Fruit fly (Drosophila melanogaster) whole organism, embryonic: ENCODE results near the gene SrpRalpha.

ENCODE experiments used
- C15 ChIP-seq: fragments of 200-800 bp; sonication (Bioruptor generic); IDR thresholded peaks from 3 replicates; pipeline ENCODE4 v1.3.6; 2022; ENCODE audit warnings: missing biosample characterization, missing genetic modification characterization
- CG11085 ChIP-seq: fragments of 200-800 bp; sonication (Bioruptor generic); IDR thresholded peaks from 2 replicates; pipeline ENCODE4 v1.3.6; 2022; ENCODE audit warnings: missing biosample characterization, missing genetic modification characterization
- CG11398 ChIP-seq: fragments of 200-800 bp; sonication (Bioruptor generic); optimal IDR thresholded peaks from 2 replicates; lab custom pipeline; 2016; ENCODE audit warnings: missing biosample characterization, missing genetic modification characterization
- CG11696 ChIP-seq: fragments of 200-800 bp; sonication (Bioruptor generic); IDR thresholded peaks from 2 replicates; pipeline ENCODE4 v1.3.6; 2022; ENCODE audit warnings: missing biosample characterization, missing genetic modification characterization
- CG11723 ChIP-seq: fragments of 200-800 bp; sonication (Bioruptor generic); optimal IDR thresholded peaks from 2 replicates; lab custom pipeline; 2017; ENCODE audit warnings: missing biosample characterization, mild to moderate bottlenecking, missing genetic modification characterization
- CG12104 ChIP-seq: fragments of 200-800 bp; sonication (Bioruptor generic); optimal IDR thresholded peaks from 3 replicates; lab custom pipeline; 2016; ENCODE audit warnings: missing biosample characterization, missing genetic modification characterization
- CG17361 ChIP-seq: fragments of 200-800 bp; sonication (Bioruptor generic); IDR thresholded peaks from 3 replicates; pipeline ENCODE4 v1.3.6; 2022; ENCODE audit warnings: missing biosample characterization, missing genetic modification characterization
- CG17802 ChIP-seq: fragments of 200-800 bp; sonication (Bioruptor generic); optimal IDR thresholded peaks from 2 replicates; lab custom pipeline; 2018; ENCODE audit warnings: missing biosample characterization, mild to moderate bottlenecking, missing genetic modification characterization, moderate library complexity
- CG18476 ChIP-seq: fragments of 200-800 bp; sonication (Bioruptor generic); optimal IDR thresholded peaks from 2 replicates; lab custom pipeline; 2016; ENCODE audit warnings: missing biosample characterization, mild to moderate bottlenecking, missing genetic modification characterization
- CG18764 ChIP-seq: fragments of 200-800 bp; sonication (Bioruptor generic); optimal IDR thresholded peaks from 3 replicates; lab custom pipeline; 2016; ENCODE audit warnings: missing biosample characterization, missing genetic modification characterization
- CG2116 ChIP-seq: fragments of 200-800 bp; sonication (Bioruptor generic); optimal IDR thresholded peaks from 3 replicates; lab custom pipeline; 2018; ENCODE audit warnings: missing biosample characterization, mild to moderate bottlenecking, missing genetic modification characterization
- CG3065 ChIP-seq: fragments of 200-800 bp; sonication (Bioruptor generic); optimal IDR thresholded peaks from 2 replicates; lab custom pipeline; 2016; ENCODE audit warnings: missing biosample characterization, missing genetic modification characterization
- CG32772 ChIP-seq: fragments of 200-800 bp; sonication (Bioruptor generic); IDR thresholded peaks from 2 replicates; pipeline ENCODE4 v1.3.6; 2022; ENCODE audit warnings: missing biosample characterization, missing genetic modification characterization
- CG3847 ChIP-seq: fragments of 200-800 bp; sonication (Bioruptor generic); IDR thresholded peaks from 2 replicates; pipeline ENCODE4 v1.3.6; 2022; ENCODE audit warnings: missing biosample characterization, missing genetic modification characterization
- CG4328 ChIP-seq: fragments of 200-800 bp; sonication (Bioruptor generic); optimal IDR thresholded peaks from 3 replicates; lab custom pipeline; 2017; ENCODE audit warnings: missing biosample characterization, missing genetic modification reagents, missing genetic modification characterization
- CG43689 ChIP-seq: fragments of 200-800 bp; sonication (Bioruptor generic); IDR thresholded peaks from 2 replicates; pipeline ENCODE4 v1.3.6; 2022; ENCODE audit warnings: missing biosample characterization, missing genetic modification characterization
- CG6791 ChIP-seq: fragments of 200-800 bp; sonication (Bioruptor generic); IDR thresholded peaks from 3 replicates; pipeline ENCODE4 v1.3.6; 2022; ENCODE audit warnings: missing biosample characterization, missing genetic modification characterization; ENCODE audit not compliant: partially characterized antibody
- CG7372 ChIP-seq: fragments of 200-800 bp; sonication (Bioruptor generic); IDR thresholded peaks from 2 replicates; pipeline ENCODE4 v1.3.6; 2022; ENCODE audit warnings: missing biosample characterization, missing genetic modification characterization
- CG7839 ChIP-seq: fragments of 200-800 bp; sonication (Bioruptor generic); optimal IDR thresholded peaks from 3 replicates; lab custom pipeline; 2018; ENCODE audit warnings: missing biosample characterization, mild to moderate bottlenecking, missing genetic modification characterization, moderate library complexity
- CG9215 ChIP-seq: fragments of 200-800 bp; sonication (Bioruptor generic); IDR thresholded peaks from 2 replicates; pipeline ENCODE4 v1.3.6; 2022; ENCODE audit warnings: missing biosample characterization, missing genetic modification characterization
- CG9609 ChIP-seq: fragments of 200-800 bp; sonication (Bioruptor generic); optimal IDR thresholded peaks from 3 replicates; lab custom pipeline; 2016; ENCODE audit warnings: missing biosample characterization, missing genetic modification characterization
- CG9727 ChIP-seq: fragments of 200-800 bp; sonication (Bioruptor generic); optimal IDR thresholded peaks from 3 replicates; lab custom pipeline; 2017; ENCODE audit warnings: missing biosample characterization, mild to moderate bottlenecking, missing genetic modification characterization
- CG9817 ChIP-seq: fragments of 200-800 bp; sonication (Bioruptor generic); optimal IDR thresholded peaks from 2 replicates; lab custom pipeline; 2018; ENCODE audit warnings: missing biosample characterization, mild to moderate bottlenecking, missing genetic modification characterization, moderate library complexity
- CG9932 ChIP-seq: fragments of 200-800 bp; sonication (Bioruptor generic); IDR thresholded peaks from 2 replicates; pipeline ENCODE4 v1.3.6; 2022; ENCODE audit warnings: missing biosample characterization, missing genetic modification characterization
- CTCF ChIP-seq: fragments of 200-800 bp; sonication (Bioruptor generic); optimal IDR thresholded peaks from 2 replicates; lab custom pipeline; 2017; ENCODE audit warnings: missing biosample characterization, mild to moderate bottlenecking, missing genetic modification characterization, moderate library complexity
- Camta ChIP-seq: fragments of 200-800 bp; sonication (Bioruptor generic); optimal IDR thresholded peaks from 2 replicates; lab custom pipeline; 2016; ENCODE audit warnings: missing biosample characterization, missing genetic modification characterization
- Doc2 ChIP-seq: fragments of 200-800 bp; sonication (Bioruptor generic); IDR thresholded peaks from 2 replicates; pipeline ENCODE4 v1.3.6; 2022; ENCODE audit warnings: missing biosample characterization, missing genetic modification characterization
- Dref ChIP-seq: fragments of 200-800 bp; sonication (Bioruptor generic); IDR thresholded peaks from 2 replicates; pipeline ENCODE4 v1.3.6; 2022; ENCODE audit warnings: missing biosample characterization, missing genetic modification characterization
- Hmr ChIP-seq: fragments of 200-800 bp; sonication (Bioruptor generic); optimal IDR thresholded peaks from 3 replicates; lab custom pipeline; 2017; ENCODE audit warnings: mild to moderate bottlenecking, missing biosample characterization, missing genetic modification reagents, missing genetic modification characterization
- Lim3 ChIP-seq: fragments of 200-800 bp; sonication (Bioruptor generic); IDR thresholded peaks from 2 replicates; pipeline ENCODE4 v1.3.6; 2022; ENCODE audit warnings: missing biosample characterization, missing genetic modification characterization
- MBD-R2 ChIP-seq: fragments of 200-800 bp; sonication (Bioruptor generic); IDR thresholded peaks from 2 replicates; pipeline ENCODE4 v1.3.6; 2022; ENCODE audit warnings: missing biosample characterization, missing genetic modification characterization
- Mrtf ChIP-seq: fragments of 200-800 bp; sonication (Bioruptor generic); IDR thresholded peaks from 3 replicates; pipeline ENCODE4 v1.3.6; 2022; ENCODE audit warnings: missing biosample characterization, missing genetic modification characterization
- Nf-YA ChIP-seq: fragments of 200-800 bp; sonication (Bioruptor generic); IDR thresholded peaks from 2 replicates; pipeline ENCODE4 v1.3.6; 2022; ENCODE audit warnings: missing biosample characterization, missing genetic modification characterization
- Ptx1 ChIP-seq: fragments of 200-800 bp; sonication (Bioruptor generic); IDR thresholded peaks from 2 replicates; pipeline ENCODE4 v1.3.6; 2022; ENCODE audit warnings: missing biosample characterization, missing genetic modification characterization
- Six4 ChIP-seq: fragments of 200-800 bp; sonication (Bioruptor generic); optimal IDR thresholded peaks from 2 replicates; lab custom pipeline; 2016; ENCODE audit warnings: missing biosample characterization, missing genetic modification characterization
- Stat92E ChIP-seq, 3 experiments: fragments of >200 bp in 2 of 3; fragments of 200-800 bp in 1 of 3; sonication (Bioruptor generic) in 1 of 3; optimal IDR thresholded peaks; 2 replicates each; lab custom pipeline; 2017 to 2019; ENCODE audit warnings: missing biosample characterization in 3 of 3, missing genetic modification characterization in 3 of 3, mild to moderate bottlenecking in 1 of 3, moderate library complexity in 1 of 3
- Usf ChIP-seq: fragments of 200-800 bp; sonication (Bioruptor generic); optimal IDR thresholded peaks from 2 replicates; lab custom pipeline; 2017; ENCODE audit warnings: missing genotype, missing biosample characterization, missing genetic modification characterization
- Vsx1 ChIP-seq: fragments of 200-800 bp; sonication (Bioruptor generic); optimal IDR thresholded peaks from 2 replicates; lab custom pipeline; 2017; ENCODE audit warnings: missing biosample characterization, mild to moderate bottlenecking, missing genetic modification characterization, missing genetic modification reagents
- ap ChIP-seq: fragments of 200-800 bp; sonication (Bioruptor generic); IDR thresholded peaks from 2 replicates; pipeline ENCODE4 v1.3.6; 2022; ENCODE audit warnings: missing biosample characterization, missing genetic modification characterization
- az2 ChIP-seq: fragments of 200-800 bp; sonication (Bioruptor generic); optimal IDR thresholded peaks from 3 replicates; lab custom pipeline; 2016; ENCODE audit warnings: missing biosample characterization, missing genetic modification characterization
- cad ChIP-seq: fragments of >200 bp; optimal IDR thresholded peaks from 2 replicates; lab custom pipeline; 2017; ENCODE audit warnings: missing biosample characterization, missing genetic modification characterization
- ci ChIP-seq: fragments of 200-800 bp; sonication (Bioruptor generic); IDR thresholded peaks from 3 replicates; pipeline ENCODE4 v1.3.6; 2022; ENCODE audit warnings: missing biosample characterization, missing genetic modification characterization
- emc ChIP-seq: fragments of 200-800 bp; sonication (Bioruptor generic); optimal IDR thresholded peaks from 2 replicates; lab custom pipeline; 2016; ENCODE audit warnings: missing biosample characterization, missing genetic modification characterization
- fru ChIP-seq: fragments of >200 bp; optimal IDR thresholded peaks from 2 replicates; lab custom pipeline; 2017
- gsb ChIP-seq: fragments of 200-800 bp; sonication (Bioruptor generic); IDR thresholded peaks from 2 replicates; pipeline ENCODE4 v1.3.6; 2022; ENCODE audit warnings: missing biosample characterization, missing genetic modification characterization
- gt ChIP-seq: fragments of 200-800 bp; sonication (Bioruptor generic); IDR thresholded peaks from 2 replicates; pipeline ENCODE4 v1.3.6; 2022; ENCODE audit warnings: missing biosample characterization, missing genetic modification characterization
- nerfin-2 ChIP-seq: fragments of 200-800 bp; sonication (Bioruptor generic); IDR thresholded peaks from 2 replicates; pipeline ENCODE4 v1.3.6; 2022; ENCODE audit warnings: missing biosample characterization, missing genetic modification characterization; ENCODE audit not compliant: partially characterized antibody
- pnt ChIP-seq: fragments of 200-800 bp; sonication (Bioruptor generic); optimal IDR thresholded peaks from 3 replicates; lab custom pipeline; 2016; ENCODE audit warnings: missing biosample characterization, missing genetic modification characterization
- pzg ChIP-seq: fragments of 200-800 bp; sonication (Bioruptor generic); optimal IDR thresholded peaks from 3 replicates; lab custom pipeline; 2018; ENCODE audit warnings: missing biosample characterization, mild to moderate bottlenecking, missing genetic modification characterization, moderate library complexity
- scrt ChIP-seq: fragments of 200-800 bp; sonication (Bioruptor generic); optimal IDR thresholded peaks from 2 replicates; lab custom pipeline; 2018; ENCODE audit warnings: missing biosample characterization, mild to moderate bottlenecking, missing genetic modification characterization, moderate library complexity
- sd ChIP-seq: fragments of 200-800 bp; sonication (Bioruptor generic); optimal IDR thresholded peaks from 3 replicates; lab custom pipeline; 2018; ENCODE audit warnings: missing biosample characterization, mild to moderate bottlenecking, missing genetic modification characterization, moderate library complexity
- sima ChIP-seq: fragments of 200-800 bp; sonication (Bioruptor generic); optimal IDR thresholded peaks from 2 replicates; lab custom pipeline; 2016; ENCODE audit warnings: missing biosample characterization, missing genetic modification characterization
- tin ChIP-seq: fragments of 200-800 bp; sonication (Bioruptor generic); optimal IDR thresholded peaks from 3 replicates; lab custom pipeline; 2016; ENCODE audit warnings: missing biosample characterization, missing genetic modification characterization

The SrpRalpha gene

dm6 chrX:11148272-11148835 is 19.5 kb upstream of the SrpRalpha start, which contains the start of gene Ran (continued):
- peak; percentile 47 for TF ChIP-seq CG3847 (GFP tag; lab: Robert Waterston, UW)
- peak; percentile 15; the same call in 1 of the 3 replicates for TF ChIP-seq CG6791 (GFP tag; lab: Robert Waterston, UW)
- TF ChIP-seq gt (GFP tag; lab: Robert Waterston, UW) = no peak
- TF ChIP-seq CG4328 (GFP tag; lab: Kevin White, UChicago) = no peak
- no peak for TF ChIP-seq CG32772 (GFP tag; lab: Robert Waterston, UW)
- TF ChIP-seq CG17361 (GFP tag; lab: Robert Waterston, UW) = no peak
- no peak for TF ChIP-seq Mrtf
- peak; percentile 68 for TF ChIP-seq CG17802
- TF ChIP-seq CG3065 (GFP tag; lab: Kevin White, UChicago) = no peak
- no peak for TF ChIP-seq fru (lab: Kevin White, UChicago)
- TF ChIP-seq Lim3 (GFP tag; lab: Robert Waterston, UW) = no peak
- TF ChIP-seq pnt (GFP tag; lab: Kevin White, UChicago) = no peak
- no peak for TF ChIP-seq CG11398 (GFP tag; lab: Kevin White, UChicago)
- no peak for TF ChIP-seq C15 (GFP tag; lab: Robert Waterston, UW)
- TF ChIP-seq CG9727 (GFP tag; lab: Kevin White, UChicago) = no peak
- no peak for TF ChIP-seq Hmr
- 0 out of 2 replicates have a peak, but pooled peaks have one; percentile 23 for TF ChIP-seq CG9215 (GFP tag; lab: Robert Waterston, UW)
- no peak for TF ChIP-seq Vsx1 (GFP tag; lab: Kevin White, UChicago)
- TF ChIP-seq CTCF (GFP tag; lab: Kevin White, UChicago) = no peak
- TF ChIP-seq CG43689 (GFP tag; lab: Robert Waterston, UW) = no peak
- TF ChIP-seq Stat92E (GFP tag; optimal IDR thresholded peaks at IDR 0.05; lab: Kevin White, UChicago) = peak in 1 of 3 experiments; percentile 31
- TF ChIP-seq CG11723 = no peak
- no peak for TF ChIP-seq Six4
- TF ChIP-seq MBD-R2 (GFP tag; lab: Robert Waterston, UW) = peak; percentile 35
- no peak for TF ChIP-seq emc (GFP tag; lab: Kevin White, UChicago)
- no peak for TF ChIP-seq CG12104 (GFP tag; lab: Kevin White, UChicago)
- no peak for TF ChIP-seq CG18476
- TF ChIP-seq sima (GFP tag; lab: Kevin White, UChicago) = no peak
- TF ChIP-seq az2 (GFP tag; lab: Kevin White, UChicago) = no peak
- peak; percentile 66 for TF ChIP-seq CG9932
- TF ChIP-seq Nf-YA (GFP tag; lab: Robert Waterston, UW) = no peak
- peak; percentile 34; the same call in 1 of the 2 replicates for TF ChIP-seq nerfin-2 (GFP tag; lab: Robert Waterston, UW)
- TF ChIP-seq ap (GFP tag; lab: Robert Waterston, UW) = no peak
- no peak for TF ChIP-seq CG7372 (GFP tag; lab: Robert Waterston, UW)
- TF ChIP-seq CG7839 (tag; lab: Kevin White, UChicago) = no peak
- no peak for TF ChIP-seq gsb (GFP tag; lab: Robert Waterston, UW)
- TF ChIP-seq Ptx1 (GFP tag; lab: Robert Waterston, UW) = peak; percentile 21
- no peak for TF ChIP-seq CG18764 (GFP tag; lab: Kevin White, UChicago)
- TF ChIP-seq CG11696 (GFP tag; lab: Robert Waterston, UW) = no peak
- no peak for TF ChIP-seq Camta
- TF ChIP-seq scrt (GFP tag; lab: Kevin White, UChicago) = no peak
- no peak for TF ChIP-seq Usf (GFP tag; lab: Kevin White, UChicago)
- TF ChIP-seq CG9609 = no peak
- TF ChIP-seq CG2116 (GFP tag; lab: Kevin White, UChicago) = no peak
- no peak for TF ChIP-seq ci (GFP tag; lab: Robert Waterston, UW)
- peak; percentile 60 for TF ChIP-seq pzg (GFP tag; lab: Kevin White, UChicago)
- TF ChIP-seq cad (GFP tag; lab: Kevin White, UChicago) = no peak
- no peak for TF ChIP-seq Doc2 (GFP tag; lab: Robert Waterston, UW)
- TF ChIP-seq tin (GFP tag; lab: Kevin White, UChicago) = no peak
- no peak for TF ChIP-seq CG11085 (GFP tag; lab: Robert Waterston, UW)
- TF ChIP-seq sd (tag; lab: Kevin White, UChicago) = no peak
- peak; percentile 65 for TF ChIP-seq Dref
- peak; percentile 36 for TF ChIP-seq CG9817
